Worm (Caenorhabditis elegans) whole organism, mixed stage, embryonic: ENCODE measurements around the gene Y46G5A.29.

ENCODE experiments used
- bed-3 ChIP-seq: fragments of 200-800 bp; sonication (Bioruptor generic); optimal IDR thresholded peaks from 3 replicates; lab custom pipeline; 2018; ENCODE audit warnings: mild to moderate bottlenecking, missing genetic modification characterization, moderate library complexity, missing compliant biosample characterization
- blmp-1 ChIP-seq: fragments of 150-350 bp; optimal IDR thresholded peaks from 2 replicates; lab custom pipeline; 2014; ENCODE audit warnings: missing biosample characterization, missing genetic modification characterization
- ceh-39 ChIP-seq: fragments of 150-350 bp; optimal IDR thresholded peaks from 2 replicates; lab custom pipeline; 2014; ENCODE audit warnings: missing biosample characterization, missing genetic modification characterization
- ceh-43 ChIP-seq: fragments of 200-800 bp; sonication (Bioruptor generic); optimal IDR thresholded peaks from 2 replicates; lab custom pipeline; 2018; ENCODE audit warnings: mild to moderate bottlenecking, missing genetic modification characterization, moderate library complexity, missing compliant biosample characterization
- ceh-83 ChIP-seq: fragments of 200-800 bp; sonication (Bioruptor generic); optimal IDR thresholded peaks from 2 replicates; lab custom pipeline; 2018; ENCODE audit warnings: mild to moderate bottlenecking, missing genetic modification characterization, missing compliant biosample characterization
- ces-1 ChIP-seq: fragments of 150-350 bp; optimal IDR thresholded peaks from 2 replicates; lab custom pipeline; 2014; ENCODE audit warnings: missing biosample characterization, missing genetic modification reagents, missing genetic modification characterization
- cnd-1 ChIP-seq: fragments of 200-800 bp; sonication (Bioruptor generic); optimal IDR thresholded peaks from 2 replicates; lab custom pipeline; 2018; ENCODE audit warnings: mild to moderate bottlenecking, missing genetic modification characterization, missing compliant biosample characterization
- elt-3 ChIP-seq: fragments of 150-350 bp; optimal IDR thresholded peaks from 2 replicates; lab custom pipeline; 2014; ENCODE audit warnings: missing biosample characterization, missing genetic modification characterization
- flh-1 ChIP-seq: fragments of 200-800 bp; sonication (Bioruptor generic); optimal IDR thresholded peaks from 2 replicates; lab custom pipeline; 2018; ENCODE audit warnings: mild to moderate bottlenecking, missing genetic modification characterization, moderate library complexity, missing compliant biosample characterization
- ham-2 ChIP-seq: fragments of 200-800 bp; sonication (Bioruptor generic); optimal IDR thresholded peaks from 2 replicates; lab custom pipeline; 2018; ENCODE audit warnings: mild to moderate bottlenecking, missing genetic modification characterization, missing compliant biosample characterization
- hlh-1 ChIP-seq: fragments of 150-350 bp; optimal IDR thresholded peaks from 2 replicates; lab custom pipeline; 2014; ENCODE audit warnings: missing biosample characterization, missing genetic modification reagents, missing genetic modification characterization
- lin-13 ChIP-seq: fragments of 150-350 bp; optimal IDR thresholded peaks from 2 replicates; lab custom pipeline; 2014; ENCODE audit warnings: missing biosample characterization, missing genetic modification characterization
- lin-32 ChIP-seq: fragments of 200-800 bp; sonication (Bioruptor generic); optimal IDR thresholded peaks from 2 replicates; lab custom pipeline; 2018; ENCODE audit warnings: mild to moderate bottlenecking, missing genetic modification characterization, missing compliant biosample characterization
- lsy-2 ChIP-seq: fragments of 150-350 bp; optimal IDR thresholded peaks from 2 replicates; lab custom pipeline; 2014; ENCODE audit warnings: missing biosample characterization, missing genetic modification characterization
- mab-5 ChIP-seq: fragments of 150-350 bp; optimal IDR thresholded peaks from 2 replicates; lab custom pipeline; 2014; ENCODE audit warnings: missing biosample characterization, missing genetic modification characterization
- mep-1 ChIP-seq: fragments of 150-350 bp; optimal IDR thresholded peaks from 2 replicates; lab custom pipeline; 2017; ENCODE audit warnings: missing biosample characterization, missing genetic modification reagents, missing genetic modification characterization, inconsistent platforms
- mls-2 ChIP-seq: sonication (generic microtip); optimal IDR thresholded peaks from 2 replicates; lab custom pipeline; 2016; ENCODE audit warnings: mild to moderate bottlenecking, missing genetic modification characterization, moderate library complexity, missing compliant biosample characterization
- nhr-12 ChIP-seq: fragments of 150-350 bp; optimal IDR thresholded peaks from 2 replicates; lab custom pipeline; 2014; ENCODE audit warnings: missing biosample characterization, missing genetic modification characterization
- nhr-2 ChIP-seq: fragments of 150-350 bp; optimal IDR thresholded peaks from 2 replicates; lab custom pipeline; 2014; ENCODE audit warnings: missing biosample characterization, missing genetic modification characterization
- nhr-237 ChIP-seq: fragments of 150-350 bp; optimal IDR thresholded peaks from 2 replicates; lab custom pipeline; 2014; ENCODE audit warnings: missing biosample characterization, missing genetic modification characterization
- nhr-28 ChIP-seq: fragments of 150-350 bp; optimal IDR thresholded peaks from 2 replicates; lab custom pipeline; 2014; ENCODE audit warnings: missing biosample characterization, missing genetic modification characterization
- nhr-76 ChIP-seq: sonication (generic microtip); optimal IDR thresholded peaks from 2 replicates; lab custom pipeline; 2017; ENCODE audit warnings: missing biosample characterization, missing genetic modification characterization
- pha-4 ChIP-seq: fragments of 150-350 bp; optimal IDR thresholded peaks from 2 replicates; lab custom pipeline; 2018; ENCODE audit warnings: missing biosample characterization, missing genetic modification reagents, missing genetic modification characterization
- snpc-4 ChIP-seq: fragments of 150-350 bp; optimal IDR thresholded peaks from 2 replicates; lab custom pipeline; 2014; ENCODE audit warnings: missing biosample characterization, missing genetic modification characterization
- sptf-1 ChIP-seq: sonication (generic microtip); optimal IDR thresholded peaks from 2 replicates; lab custom pipeline; 2017; ENCODE audit warnings: mild to moderate bottlenecking, missing genetic modification characterization, moderate library complexity, missing compliant biosample characterization
- tbx-8 ChIP-seq: fragments of 200-800 bp; sonication (Bioruptor generic); optimal IDR thresholded peaks from 2 replicates; lab custom pipeline; 2018; ENCODE audit warnings: mild to moderate bottlenecking, missing genetic modification characterization, moderate library complexity, missing compliant biosample characterization
- unc-120 ChIP-seq: sonication (generic microtip); optimal IDR thresholded peaks from 2 replicates; lab custom pipeline; 2017; ENCODE audit warnings: missing genetic modification characterization, missing compliant biosample characterization; ENCODE audit not compliant: poor library complexity, severe bottlenecking
- unc-39 ChIP-seq: fragments of 150-350 bp; optimal IDR thresholded peaks from 2 replicates; lab custom pipeline; 2014; ENCODE audit warnings: missing biosample characterization, missing genetic modification characterization
- unc-62 ChIP-seq: fragments of 150-350 bp; optimal IDR thresholded peaks from 2 replicates; lab custom pipeline; 2014; ENCODE audit warnings: missing biosample characterization, missing genetic modification reagents, missing genetic modification characterization
- zip-8 ChIP-seq: fragments of 150-350 bp; optimal IDR thresholded peaks from 2 replicates; lab custom pipeline; 2014; ENCODE audit warnings: missing biosample characterization, missing genetic modification characterization
- ztf-11 ChIP-seq: fragments of 150-350 bp; optimal IDR thresholded peaks from 2 replicates; lab custom pipeline; 2014; ENCODE audit warnings: missing biosample characterization, missing genetic modification characterization

Y46G5A.29 gene

ce11 chrII:12813253-12813652 is 42.7 kb upstream of the Y46G5A.29 start:
- no peak for TF ChIP-seq unc-39
- TF ChIP-seq ceh-83 (GFP tag; lab: Kevin White, UChicago), result no peak
- TF ChIP-seq tbx-8, result no peak
- no peak for TF ChIP-seq unc-62 (GFP tag; lab: Kevin White, UChicago)
- no peak for TF ChIP-seq unc-120
- no peak for TF ChIP-seq mep-1 (tag; lab: Kevin White, UChicago)
- TF ChIP-seq, all 35 proteins: peak for 0

ce11 chrII:12816412-12817146 is 39.4 kb upstream of the Y46G5A.29 start, which contains the start of gene acl-7:
Gene acl-7 (minus strand): TSS chrII:12816462.
- TF ChIP-seq snpc-4 (tag; lab: Kevin White, UChicago), result no peak
- no peak for TF ChIP-seq unc-62 (GFP tag; lab: Kevin White, UChicago)
- no peak for TF ChIP-seq ceh-43 (GFP tag; lab: Kevin White, UChicago)
- TF ChIP-seq cnd-1 (tag; lab: Kevin White, UChicago), result no peak
- no peak for TF ChIP-seq nhr-237 (tag; lab: Kevin White, UChicago)
- TF ChIP-seq elt-3, result no peak
- no peak for TF ChIP-seq nhr-28 (tag; lab: Kevin White, UChicago)
- no peak for TF ChIP-seq flh-1
- no peak for TF ChIP-seq bed-3 (GFP tag; lab: Kevin White, UChicago)
- no peak for TF ChIP-seq nhr-76 (tag; lab: Kevin White, UChicago)
- TF ChIP-seq ztf-11 (tag; lab: Kevin White, UChicago), result no peak
- no peak for TF ChIP-seq ces-1 (GFP tag; lab: Kevin White, UChicago)
- TF ChIP-seq ham-2 (GFP tag; lab: Kevin White, UChicago), result no peak
- TF ChIP-seq nhr-2 (tag; lab: Kevin White, UChicago), result no peak

ce11 chrII:12818488-12818887 is 37.5 kb upstream of the Y46G5A.29 start, which contains the start of gene Y46G5A.22:
Gene Y46G5A.22 (minus strand): TSS chrII:12818588.
- TF ChIP-seq pha-4 (no peak), sptf-1 (tag; lab: Kevin White, UChicago) (no peak), ceh-43 (GFP tag; lab: Kevin White, UChicago) (no peak), ceh-39 (tag; lab: Kevin White, UChicago) (no peak), unc-62 (GFP tag; lab: Kevin White, UChicago) (no peak), nhr-12 (no peak), zip-8 (tag; lab: Kevin White, UChicago) (no peak), nhr-2 (tag; lab: Kevin White, UChicago) (no peak)

- TF ChIP-seq hlh-1 (tag; lab: Kevin White, UChicago) (no peak), lin-32 (GFP tag; lab: Kevin White, UChicago) (no peak), blmp-1 (tag; lab: Kevin White, UChicago) (no peak), mls-2 (tag; lab: Kevin White, UChicago) (no peak), nhr-12 (no peak), elt-3 (no peak), nhr-2 (tag; lab: Kevin White, UChicago) (no peak), zip-8 (tag; lab: Kevin White, UChicago) (no peak), tbx-8 (no peak)
Measured at ce11 chrII:12819979-12820378, 36.0 kb upstream of the Y46G5A.29 start.

ce11 chrII:12823437-12823836 is 32.6 kb upstream of the Y46G5A.29 start, which contains the start of gene Y46G5A.36:
Gene Y46G5A.36 (plus strand): TSS chrII:12823679.
- TF ChIP-seq lsy-2 (tag; lab: Kevin White, UChicago), result no peak
- no peak for TF ChIP-seq elt-3
- TF ChIP-seq ztf-11 (tag; lab: Kevin White, UChicago), result no peak
- TF ChIP-seq snpc-4 (tag; lab: Kevin White, UChicago), result no peak
- TF ChIP-seq ceh-39 (tag; lab: Kevin White, UChicago), result no peak
- TF ChIP-seq mls-2 (tag; lab: Kevin White, UChicago), result no peak
- TF ChIP-seq nhr-12, result no peak
- TF ChIP-seq hlh-1 (tag; lab: Kevin White, UChicago), result no peak
- no peak for TF ChIP-seq ceh-83 (GFP tag; lab: Kevin White, UChicago)
- TF ChIP-seq ceh-43 (GFP tag; lab: Kevin White, UChicago), result no peak
- TF ChIP-seq lin-13 (tag; lab: Kevin White, UChicago), result no peak
- no peak for TF ChIP-seq mab-5 (tag; lab: Kevin White, UChicago)
- no peak for TF ChIP-seq unc-62 (GFP tag; lab: Kevin White, UChicago)
- TF ChIP-seq mep-1 (tag; lab: Kevin White, UChicago), result no peak
- no peak for TF ChIP-seq lin-32 (GFP tag; lab: Kevin White, UChicago)
- no peak for TF ChIP-seq unc-39
- TF ChIP-seq nhr-28 (tag; lab: Kevin White, UChicago), result no peak
- TF ChIP-seq nhr-2 (tag; lab: Kevin White, UChicago), result no peak
- no peak for TF ChIP-seq cnd-1 (tag; lab: Kevin White, UChicago)
- TF ChIP-seq, all 35 proteins: peak for 0
